Worm (Caenorhabditis elegans) whole organism, mixed stage, embryonic: ENCODE measurements around the gene M03D4.3.

Source experiments
- M03D4.4 ChIP-seq: sonication (generic microtip); optimal IDR thresholded peaks from 2 replicates; lab custom pipeline; 2017; ENCODE audit warnings: mild to moderate bottlenecking, missing genetic modification characterization, missing compliant biosample characterization
- bed-3 ChIP-seq: fragments of 200-800 bp; sonication (Bioruptor generic); optimal IDR thresholded peaks from 3 replicates; lab custom pipeline; 2018; ENCODE audit warnings: mild to moderate bottlenecking, missing genetic modification characterization, moderate library complexity, missing compliant biosample characterization
- ceh-39 ChIP-seq: fragments of 150-350 bp; optimal IDR thresholded peaks from 2 replicates; lab custom pipeline; 2014; ENCODE audit warnings: missing biosample characterization, missing genetic modification characterization
- ceh-43 ChIP-seq: fragments of 200-800 bp; sonication (Bioruptor generic); optimal IDR thresholded peaks from 2 replicates; lab custom pipeline; 2018; ENCODE audit warnings: mild to moderate bottlenecking, missing genetic modification characterization, moderate library complexity, missing compliant biosample characterization
- ces-1 ChIP-seq: fragments of 150-350 bp; optimal IDR thresholded peaks from 2 replicates; lab custom pipeline; 2014; ENCODE audit warnings: missing biosample characterization, missing genetic modification reagents, missing genetic modification characterization
- cnd-1 ChIP-seq: fragments of 200-800 bp; sonication (Bioruptor generic); optimal IDR thresholded peaks from 2 replicates; lab custom pipeline; 2018; ENCODE audit warnings: mild to moderate bottlenecking, missing genetic modification characterization, missing compliant biosample characterization
- drap-1 ChIP-seq: fragments of 200-800 bp; sonication (Bioruptor generic); optimal IDR thresholded peaks from 3 replicates; lab custom pipeline; 2018; ENCODE audit warnings: mild to moderate bottlenecking, missing genetic modification characterization, missing compliant biosample characterization
- elt-3 ChIP-seq: fragments of 150-350 bp; optimal IDR thresholded peaks from 2 replicates; lab custom pipeline; 2014; ENCODE audit warnings: missing biosample characterization, missing genetic modification characterization
- hlh-1 ChIP-seq: fragments of 150-350 bp; optimal IDR thresholded peaks from 2 replicates; lab custom pipeline; 2014; ENCODE audit warnings: missing biosample characterization, missing genetic modification reagents, missing genetic modification characterization
- lin-13 ChIP-seq: fragments of 150-350 bp; optimal IDR thresholded peaks from 2 replicates; lab custom pipeline; 2014; ENCODE audit warnings: missing biosample characterization, missing genetic modification characterization
- lin-32 ChIP-seq: fragments of 200-800 bp; sonication (Bioruptor generic); optimal IDR thresholded peaks from 2 replicates; lab custom pipeline; 2018; ENCODE audit warnings: mild to moderate bottlenecking, missing genetic modification characterization, missing compliant biosample characterization
- lsy-2 ChIP-seq: fragments of 150-350 bp; optimal IDR thresholded peaks from 2 replicates; lab custom pipeline; 2014; ENCODE audit warnings: missing biosample characterization, missing genetic modification characterization
- mab-5 ChIP-seq: fragments of 150-350 bp; optimal IDR thresholded peaks from 2 replicates; lab custom pipeline; 2014; ENCODE audit warnings: missing biosample characterization, missing genetic modification characterization
- mep-1 ChIP-seq: fragments of 150-350 bp; optimal IDR thresholded peaks from 2 replicates; lab custom pipeline; 2017; ENCODE audit warnings: missing biosample characterization, missing genetic modification reagents, missing genetic modification characterization, inconsistent platforms
- mls-2 ChIP-seq: sonication (generic microtip); optimal IDR thresholded peaks from 2 replicates; lab custom pipeline; 2016; ENCODE audit warnings: mild to moderate bottlenecking, missing genetic modification characterization, moderate library complexity, missing compliant biosample characterization
- nhr-12 ChIP-seq: fragments of 150-350 bp; optimal IDR thresholded peaks from 2 replicates; lab custom pipeline; 2014; ENCODE audit warnings: missing biosample characterization, missing genetic modification characterization
- nhr-2 ChIP-seq: fragments of 150-350 bp; optimal IDR thresholded peaks from 2 replicates; lab custom pipeline; 2014; ENCODE audit warnings: missing biosample characterization, missing genetic modification characterization
- nhr-237 ChIP-seq: fragments of 150-350 bp; optimal IDR thresholded peaks from 2 replicates; lab custom pipeline; 2014; ENCODE audit warnings: missing biosample characterization, missing genetic modification characterization
- nhr-28 ChIP-seq: fragments of 150-350 bp; optimal IDR thresholded peaks from 2 replicates; lab custom pipeline; 2014; ENCODE audit warnings: missing biosample characterization, missing genetic modification characterization
- nhr-76 ChIP-seq: sonication (generic microtip); optimal IDR thresholded peaks from 2 replicates; lab custom pipeline; 2017; ENCODE audit warnings: missing biosample characterization, missing genetic modification characterization
- pha-4 ChIP-seq: fragments of 150-350 bp; optimal IDR thresholded peaks from 2 replicates; lab custom pipeline; 2018; ENCODE audit warnings: missing biosample characterization, missing genetic modification reagents, missing genetic modification characterization
- sem-2 ChIP-seq: fragments of 200-800 bp; sonication (Bioruptor generic); optimal IDR thresholded peaks from 2 replicates; lab custom pipeline; 2018; ENCODE audit warnings: mild to moderate bottlenecking, missing genetic modification characterization, missing compliant biosample characterization
- sptf-1 ChIP-seq: sonication (generic microtip); optimal IDR thresholded peaks from 2 replicates; lab custom pipeline; 2017; ENCODE audit warnings: mild to moderate bottlenecking, missing genetic modification characterization, moderate library complexity, missing compliant biosample characterization
- unc-120 ChIP-seq: sonication (generic microtip); optimal IDR thresholded peaks from 2 replicates; lab custom pipeline; 2017; ENCODE audit warnings: missing genetic modification characterization, missing compliant biosample characterization; ENCODE audit not compliant: poor library complexity, severe bottlenecking
- unc-39 ChIP-seq: fragments of 150-350 bp; optimal IDR thresholded peaks from 2 replicates; lab custom pipeline; 2014; ENCODE audit warnings: missing biosample characterization, missing genetic modification characterization
- unc-62 ChIP-seq: fragments of 150-350 bp; optimal IDR thresholded peaks from 2 replicates; lab custom pipeline; 2014; ENCODE audit warnings: missing biosample characterization, missing genetic modification reagents, missing genetic modification characterization
- zip-8 ChIP-seq: fragments of 150-350 bp; optimal IDR thresholded peaks from 2 replicates; lab custom pipeline; 2014; ENCODE audit warnings: missing biosample characterization, missing genetic modification characterization
- ztf-11 ChIP-seq: fragments of 150-350 bp; optimal IDR thresholded peaks from 2 replicates; lab custom pipeline; 2014; ENCODE audit warnings: missing biosample characterization, missing genetic modification characterization

The M03D4.3 gene

ce11 chrIV:6079925-6080324 lies 32.3 kb downstream of the M03D4.3 start, which contains the start of gene ugt-19:
ugt-19 (minus strand) TSS chrIV:6079952.
- TF ChIP-seq lin-13 (tag; lab: Kevin White, UChicago) = no peak
- no peak for TF ChIP-seq nhr-76 (tag; lab: Kevin White, UChicago)
- TF ChIP-seq cnd-1 (tag; lab: Kevin White, UChicago) = no peak
- peak; percentile 8 for TF ChIP-seq elt-3 (tag; lab: Kevin White, UChicago)
- no peak for TF ChIP-seq nhr-28 (tag; lab: Kevin White, UChicago)
- no peak for TF ChIP-seq sem-2 (GFP tag; lab: Kevin White, UChicago)

ce11 chrIV:6076128-6076527 lies 36.1 kb downstream of the M03D4.3 start, which contains the start of gene cpg-20:
cpg-20 (minus strand) TSS chrIV:6076228.
- no peak for TF ChIP-seq lin-32 (GFP tag; lab: Kevin White, UChicago)
- TF ChIP-seq mep-1 = no peak
- TF ChIP-seq ceh-43 (GFP tag; lab: Kevin White, UChicago) = no peak
- no peak for TF ChIP-seq nhr-2 (tag; lab: Kevin White, UChicago)
- TF ChIP-seq ztf-11 = no peak

- no peak for TF ChIP-seq hlh-1 (tag; lab: Kevin White, UChicago)
- TF ChIP-seq zip-8 (tag; lab: Kevin White, UChicago) = no peak
- no peak for TF ChIP-seq nhr-2 (tag; lab: Kevin White, UChicago)
- no peak for TF ChIP-seq sem-2 (GFP tag; lab: Kevin White, UChicago)
- no peak for TF ChIP-seq mep-1
- TF ChIP-seq ces-1 (GFP tag; lab: Kevin White, UChicago) = no peak
- no peak for TF ChIP-seq ztf-11
- no peak for TF ChIP-seq nhr-237
- TF ChIP-seq pha-4 (tag; lab: Kevin White, UChicago) = no peak
- no peak for TF ChIP-seq unc-62
- no peak for TF ChIP-seq ceh-39 (tag; lab: Kevin White, UChicago)
- no peak for TF ChIP-seq M03D4.4
- no peak for TF ChIP-seq sptf-1 (tag; lab: Kevin White, UChicago)
- TF ChIP-seq mab-5 (tag; lab: Kevin White, UChicago) = no peak
- TF ChIP-seq mls-2 = no peak
Measured at ce11 chrIV:6071026-6071425, 41.2 kb downstream of the M03D4.3 start.

- TF ChIP-seq ces-1 (GFP tag; lab: Kevin White, UChicago) (peak; percentile 90), lin-13 (tag; lab: Kevin White, UChicago) (no peak), ceh-39 (tag; lab: Kevin White, UChicago) (no peak)
Measured at ce11 chrIV:6065186-6065585, 47.0 kb downstream of the M03D4.3 start.

- TF ChIP-seq lsy-2 (no peak), bed-3 (GFP tag; lab: Kevin White, UChicago) (no peak)
Measured at ce11 chrIV:6064657-6065056, 47.5 kb downstream of the M03D4.3 start.

- TF ChIP-seq nhr-76 (tag; lab: Kevin White, UChicago) (no peak), mls-2 (no peak), bed-3 (GFP tag; lab: Kevin White, UChicago) (no peak), ces-1 (GFP tag; lab: Kevin White, UChicago) (no peak), sem-2 (GFP tag; lab: Kevin White, UChicago) (no peak), mep-1 (no peak), ceh-43 (GFP tag; lab: Kevin White, UChicago) (no peak), lin-13 (tag; lab: Kevin White, UChicago) (no peak), unc-120 (tag; lab: Kevin White, UChicago) (no peak)
- TF ChIP-seq, all 35 proteins: peak for 0
Measured at ce11 chrIV:6062078-6062477, 50.1 kb downstream of the M03D4.3 start.

- TF ChIP-seq ces-1 (GFP tag; lab: Kevin White, UChicago) (peak; percentile 93), mls-2 (no peak), pha-4 (tag; lab: Kevin White, UChicago) (no peak), nhr-12 (tag; lab: Kevin White, UChicago) (no peak), drap-1 (GFP tag; lab: Kevin White, UChicago) (no peak), unc-39 (no peak), nhr-76 (tag; lab: Kevin White, UChicago) (no peak), unc-62 (no peak), zip-8 (tag; lab: Kevin White, UChicago) (no peak)
Measured at ce11 chrIV:6060912-6061311, 51.3 kb downstream of the M03D4.3 start.
